Fruit fly (Drosophila melanogaster): Measurements from ENCODE around the gene Spindly.

Spindly gene

DNA sequence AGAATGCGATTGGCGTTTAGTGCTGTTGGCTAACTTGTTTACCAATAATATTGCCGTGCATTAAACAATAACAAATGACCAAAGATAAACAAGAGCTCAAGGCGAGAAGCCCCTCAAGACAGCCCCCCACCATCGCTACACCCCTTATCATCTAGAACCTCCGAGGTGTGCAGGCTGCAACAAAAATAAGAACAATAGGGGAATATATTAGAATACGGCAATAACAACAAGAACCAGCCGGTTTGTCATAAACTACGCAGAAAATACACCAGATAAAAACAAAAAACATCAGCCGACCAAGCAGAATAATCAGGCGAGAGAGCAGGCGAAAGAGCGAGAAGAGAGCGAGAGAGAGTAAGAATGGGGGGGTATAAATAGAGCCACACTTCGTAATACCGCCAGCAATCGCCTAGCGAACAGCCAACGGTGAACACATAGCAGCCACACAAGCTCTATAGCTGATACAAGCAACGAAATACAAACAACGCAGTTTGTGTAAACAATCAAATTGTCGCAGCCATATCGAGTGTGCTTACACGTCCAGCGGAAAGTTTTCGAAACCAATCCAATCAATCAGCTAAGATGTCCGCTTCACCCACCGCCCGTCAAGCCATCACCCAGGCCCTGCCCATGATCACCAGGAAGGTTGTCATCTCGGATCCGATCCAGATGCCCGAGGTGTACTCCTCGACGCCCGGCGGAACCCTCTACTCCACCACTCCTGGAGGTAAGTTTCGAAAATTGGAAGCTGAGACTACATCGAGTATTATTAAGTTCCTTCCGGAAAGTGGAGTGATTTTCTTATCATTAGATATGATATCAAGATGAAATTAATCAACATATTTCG is 51.9 kb downstream of the Spindly start, which contains the start of gene Thor (continued):
- TF ChIP-seq CG7987 (GFP tag; optimal IDR thresholded peaks at IDR 0.05) (peak; percentile 80), CG12391 (tag; optimal IDR thresholded peaks at IDR 0.05) (peak; percentile 33), sna (GFP tag; IDR thresholded peaks at IDR 0.05; ENCODE audit: partially characterized antibody) (peak; percentile 48; the same call in 1 of the 2 replicates), fd96Cb (tag; optimal IDR thresholded peaks at IDR 0.05) (no peak), tap (tag; optimal IDR thresholded peaks at IDR 0.05) (peak; percentile 50), toy (GFP tag; IDR thresholded peaks at IDR 0.05) (peak; percentile 61; the same call in 1 of the 2 replicates), ind (GFP tag; optimal IDR thresholded peaks at IDR 0.05) (no peak), Deaf1 (tag; optimal IDR thresholded peaks at IDR 0.05) (peak; percentile 89), crp (GFP tag; optimal IDR thresholded peaks at IDR 0.05) (peak in 1 of 2 experiments; percentile 19), CG10267 (tag; optimal IDR thresholded peaks at IDR 0.05) (peak; percentile 28), Stat92E (GFP tag; optimal IDR thresholded peaks at IDR 0.05) (peak in 1 of 3 experiments; percentile 88), Pdp1 (GFP tag; optimal IDR thresholded peaks at IDR 0.05) (peak; percentile 45 to 81), stc (GFP tag; IDR thresholded peaks at IDR 0.05) (peak; percentile 73), zen (tag; optimal IDR thresholded peaks at IDR 0.05) (no peak), fu2 (GFP tag; optimal IDR thresholded peaks at IDR 0.05) (peak; percentile 29), CG2129 (GFP tag; IDR thresholded peaks at IDR 0.05; ENCODE audit: partially characterized antibody) (no peak), CG4730 (GFP tag; IDR thresholded peaks at IDR 0.05) (peak; percentile 31; the same call in 1 of the 2 replicates), CG8281 (tag; optimal IDR thresholded peaks at IDR 0.05) (no peak), pnt (GFP tag; optimal IDR thresholded peaks at IDR 0.05) (peak; percentile 26), CG3838 (GFP tag; optimal IDR thresholded peaks at IDR 0.05) (no peak), CG6689 (GFP tag; IDR thresholded peaks at IDR 0.05) (no peak), H15 (GFP tag; IDR thresholded peaks at IDR 0.05) (peak; percentile 30; the same call in 1 of the 3 replicates), CG11093 (GFP tag; IDR thresholded peaks at IDR 0.05) (no peak; the same call in 2 of the 3 replicates), CG12744 (GFP tag; optimal IDR thresholded peaks at IDR 0.05) (peak; percentile 56), slbo (GFP tag; IDR thresholded peaks at IDR 0.05) (peak; percentile 73), Aef1 (GFP tag; IDR thresholded peaks at IDR 0.05) (no peak), nmo (GFP tag; optimal IDR thresholded peaks at IDR 0.05) (peak; percentile 31), org-1 (GFP tag; optimal IDR thresholded peaks at IDR 0.05) (peak; percentile 70), CG9437 (GFP tag; optimal IDR thresholded peaks at IDR 0.05) (no peak), dmrt11E (tag; optimal IDR thresholded peaks at IDR 0.05) (peak; percentile 9), al (GFP tag; IDR thresholded peaks at IDR 0.05) (peak; percentile 8; the same call in 1 of the 2 replicates), sqz (GFP tag; optimal IDR thresholded peaks at IDR 0.05) (peak; percentile 83), hb (GFP tag; IDR thresholded peaks at IDR 0.05; ENCODE audit: partially characterized antibody) (no peak), CG2116 (GFP tag; optimal IDR thresholded peaks at IDR 0.05) (no peak), CG14667 (GFP tag; IDR thresholded peaks at IDR 0.05) (peak; percentile 38; the same call in 1 of the 2 replicates), bbx (GFP tag; IDR thresholded peaks at IDR 0.05; ENCODE audit: partially characterized antibody) (peak; percentile 78), CG12659 (GFP tag; optimal IDR thresholded peaks at IDR 0.05) (peak; percentile 74), lmd (GFP tag; IDR thresholded peaks at IDR 0.05) (peak; percentile 33; the same call in 1 of the 2 replicates), CG32532 (GFP tag; IDR thresholded peaks at IDR 0.05) (peak; percentile 84), CG16813 (GFP tag; IDR thresholded peaks at IDR 0.05; ENCODE audit: partially characterized antibody) (no peak), lbe (GFP tag; optimal IDR thresholded peaks at IDR 0.05) (peak; percentile 75), knrl (GFP tag; IDR thresholded peaks at IDR 0.05; ENCODE audit: partially characterized antibody) (peak; percentile 26; the same call in 1 of the 3 replicates), kay (GFP tag; optimal IDR thresholded peaks at IDR 0.05) (peak; percentile 24), Lhr (GFP tag; optimal IDR thresholded peaks at IDR 0.05) (peak; percentile 12), mirr (GFP tag; optimal IDR thresholded peaks at IDR 0.05) (peak; percentile 91), schlank (tag; optimal IDR thresholded peaks at IDR 0.05) (peak; percentile 81), CG13123 (GFP tag; optimal IDR thresholded peaks at IDR 0.05) (peak; percentile 31)

Measured in whole organism, embryonic.